Worm (Caenorhabditis elegans) whole organism, late embryonic: Measurements from ENCODE around the gene cmtr-2.

ENCODE experiments used
- C38D4.7 ChIP-seq: fragments of 200-800 bp; sonication (Bioruptor generic); optimal IDR thresholded peaks from 2 replicates; lab custom pipeline; 2018; ENCODE audit warnings: mild to moderate bottlenecking, missing genetic modification characterization, moderate library complexity, missing compliant biosample characterization
- K02D7.2 ChIP-seq: sonication (generic microtip); optimal IDR thresholded peaks from 2 replicates; lab custom pipeline; 2017; ENCODE audit warnings: mild to moderate bottlenecking, missing genetic modification characterization, missing compliant biosample characterization
- K09A11.1 ChIP-seq: sonication (generic microtip); optimal IDR thresholded peaks from 2 replicates; lab custom pipeline; 2017; ENCODE audit warnings: antibody characterized with exemption, mild to moderate bottlenecking, missing genetic modification characterization, missing compliant biosample characterization; ENCODE audit not compliant: insufficient read depth
- T23F11.4 ChIP-seq: fragments of 200-800 bp; sonication (Bioruptor generic); optimal IDR thresholded peaks from 2 replicates; lab custom pipeline; 2018; ENCODE audit warnings: mild to moderate bottlenecking, missing genetic modification characterization, missing compliant biosample characterization
- Y22D7AL.16 ChIP-seq: sonication (generic microtip); optimal IDR thresholded peaks from 2 replicates; lab custom pipeline; 2016; ENCODE audit warnings: missing genetic modification characterization, missing compliant biosample characterization
- ama-1 ChIP-seq: fragments of 150-350 bp; optimal IDR thresholded peaks from 2 replicates; lab custom pipeline; 2014
- ceh-14 ChIP-seq: sonication (generic microtip); optimal IDR thresholded peaks from 2 replicates; lab custom pipeline; 2016; ENCODE audit warnings: missing genotype, missing genetic modification characterization, missing compliant biosample characterization
- ceh-18 ChIP-seq: sonication (generic microtip); optimal IDR thresholded peaks from 2 replicates; lab custom pipeline; 2016; ENCODE audit warnings: missing genetic modification characterization, missing compliant biosample characterization
- ceh-2 ChIP-seq: sonication (generic microtip); optimal IDR thresholded peaks from 2 replicates; lab custom pipeline; 2016; ENCODE audit warnings: missing genotype, missing genetic modification characterization, missing compliant biosample characterization
- ceh-24 ChIP-seq: sonication (generic microtip); optimal IDR thresholded peaks from 2 replicates; lab custom pipeline; 2016; ENCODE audit warnings: mild to moderate bottlenecking, missing genetic modification characterization, missing compliant biosample characterization
- ceh-48 ChIP-seq: sonication (generic microtip); optimal IDR thresholded peaks from 2 replicates; lab custom pipeline; 2016; ENCODE audit warnings: missing genetic modification characterization, inconsistent platforms, missing compliant biosample characterization
- ceh-9 ChIP-seq: sonication (generic microtip); optimal IDR thresholded peaks from 2 replicates; lab custom pipeline; 2016; ENCODE audit warnings: mild to moderate bottlenecking, missing genetic modification characterization, inconsistent platforms, missing compliant biosample characterization
- dmd-4 ChIP-seq: sonication (generic microtip); optimal IDR thresholded peaks from 2 replicates; lab custom pipeline; 2016; ENCODE audit warnings: borderline replicate concordance, missing genetic modification characterization, missing compliant biosample characterization
- dve-1 ChIP-seq: sonication (generic microtip); optimal IDR thresholded peaks from 2 replicates; lab custom pipeline; 2017; ENCODE audit warnings: antibody characterized with exemption, mild to moderate bottlenecking, missing genetic modification characterization, missing compliant biosample characterization
- elt-2 ChIP-seq: sonication (generic microtip); optimal IDR thresholded peaks from 2 replicates; lab custom pipeline; 2016; ENCODE audit warnings: missing genetic modification reagents, missing genetic modification characterization, missing compliant biosample characterization
- elt-4 ChIP-seq: sonication (generic microtip); optimal IDR thresholded peaks from 2 replicates; lab custom pipeline; 2016; ENCODE audit warnings: missing genetic modification characterization, missing compliant biosample characterization
- fkh-10 ChIP-seq: fragments of 150-350 bp; optimal IDR thresholded peaks from 2 replicates; lab custom pipeline; 2014; ENCODE audit warnings: missing biosample characterization, missing genetic modification reagents, missing genetic modification characterization
- gmeb-2 ChIP-seq: sonication (generic microtip); optimal IDR thresholded peaks from 2 replicates; lab custom pipeline; 2016; ENCODE audit warnings: missing genetic modification characterization, inconsistent platforms, missing compliant biosample characterization
- hlh-15 ChIP-seq: sonication (generic microtip); optimal IDR thresholded peaks from 2 replicates; lab custom pipeline; 2016; ENCODE audit warnings: missing genetic modification characterization, missing compliant biosample characterization
- hlh-30 ChIP-seq: sonication (generic microtip); optimal IDR thresholded peaks from 2 replicates; lab custom pipeline; 2017; ENCODE audit warnings: antibody characterized with exemption, missing genetic modification characterization, missing compliant biosample characterization; ENCODE audit not compliant: insufficient read depth
- lim-6 ChIP-seq: sonication (generic microtip); optimal IDR thresholded peaks from 2 replicates; lab custom pipeline; 2016; ENCODE audit warnings: missing genetic modification characterization, missing compliant biosample characterization
- mec-3 ChIP-seq: sonication (generic microtip); optimal IDR thresholded peaks from 2 replicates; lab custom pipeline; 2016; ENCODE audit warnings: borderline replicate concordance, missing genetic modification characterization, missing compliant biosample characterization
- nfya-1 ChIP-seq: sonication (generic microtip); optimal IDR thresholded peaks from 2 replicates; lab custom pipeline; 2017; ENCODE audit warnings: missing genetic modification characterization, mild to moderate bottlenecking, missing compliant biosample characterization, antibody characterized with exemption, moderate library complexity
- npax-4 ChIP-seq: sonication (generic microtip); optimal IDR thresholded peaks from 2 replicates; lab custom pipeline; 2016; ENCODE audit warnings: missing genetic modification characterization, missing compliant biosample characterization
- odd-2 ChIP-seq: sonication (generic microtip); optimal IDR thresholded peaks from 2 replicates; lab custom pipeline; 2017; ENCODE audit warnings: antibody characterized with exemption, mild to moderate bottlenecking, missing genetic modification characterization, missing compliant biosample characterization
- pag-3 ChIP-seq: sonication (generic microtip); optimal IDR thresholded peaks from 2 replicates; lab custom pipeline; 2016; ENCODE audit warnings: missing compliant biosample characterization, missing genetic modification characterization, borderline replicate concordance
- pha-4 ChIP-seq: fragments of 150-350 bp; optimal IDR thresholded peaks from 2 replicates; lab custom pipeline; 2018; ENCODE audit warnings: missing biosample characterization, missing genetic modification reagents, missing genetic modification characterization
- pqm-1 ChIP-seq: sonication (generic microtip); optimal IDR thresholded peaks from 2 replicates; lab custom pipeline; 2016; ENCODE audit warnings: missing genetic modification characterization, missing compliant biosample characterization
- ref-2 ChIP-seq: sonication (generic microtip); optimal IDR thresholded peaks from 2 replicates; lab custom pipeline; 2016; ENCODE audit warnings: missing genetic modification characterization, missing compliant biosample characterization
- rnt-1 ChIP-seq: sonication (generic microtip); optimal IDR thresholded peaks from 2 replicates; lab custom pipeline; 2016; ENCODE audit warnings: missing genetic modification characterization, missing compliant biosample characterization
- sdc-2 ChIP-seq: sonication (generic microtip); optimal IDR thresholded peaks from 2 replicates; lab custom pipeline; 2016; ENCODE audit warnings: missing genotype, missing genetic modification characterization, missing compliant biosample characterization
- sox-2 ChIP-seq: fragments of 200-800 bp; sonication (Bioruptor generic); IDR thresholded peaks from 2 replicates; pipeline ENCODE4 v1.3.6; 2022; ENCODE audit warnings: missing genetic modification reagents, missing genetic modification characterization, missing compliant biosample characterization
- sox-4 ChIP-seq: sonication (generic microtip); optimal IDR thresholded peaks from 2 replicates; lab custom pipeline; 2017; ENCODE audit warnings: mild to moderate bottlenecking, missing genetic modification characterization, inconsistent platforms, missing compliant biosample characterization
- ttx-3 ChIP-seq: sonication (generic microtip); optimal IDR thresholded peaks from 2 replicates; lab custom pipeline; 2016; ENCODE audit warnings: missing genetic modification reagents, missing genetic modification characterization, missing compliant biosample characterization
- unc-3 ChIP-seq, 2 experiments: fragments of 200-800 bp in 1 of 2; sonication (Bioruptor generic) in 1 of 2; sonication (generic microtip) in 1 of 2; conservative IDR thresholded peaks in 1 of 2; optimal IDR thresholded peaks in 1 of 2; 2 replicates each; pipeline versions ENCODE4 v1.3.6 to Lab custom; 2016 to 2022; ENCODE audit warnings: missing compliant biosample characterization in 2 of 2, missing genetic modification characterization in 2 of 2, missing genetic modification reagents in 1 of 2
- unc-42 ChIP-seq: sonication (generic microtip); optimal IDR thresholded peaks from 2 replicates; lab custom pipeline; 2016; ENCODE audit warnings: missing genotype, missing genetic modification characterization, missing compliant biosample characterization
- zip-5 ChIP-seq: sonication (generic microtip); optimal IDR thresholded peaks from 2 replicates; lab custom pipeline; 2016; ENCODE audit warnings: missing genetic modification characterization, missing compliant biosample characterization
- ztf-16 ChIP-seq: sonication (generic microtip); optimal IDR thresholded peaks from 2 replicates; lab custom pipeline; 2017; ENCODE audit warnings: missing genetic modification characterization, missing compliant biosample characterization

cmtr-2 gene

DNA sequence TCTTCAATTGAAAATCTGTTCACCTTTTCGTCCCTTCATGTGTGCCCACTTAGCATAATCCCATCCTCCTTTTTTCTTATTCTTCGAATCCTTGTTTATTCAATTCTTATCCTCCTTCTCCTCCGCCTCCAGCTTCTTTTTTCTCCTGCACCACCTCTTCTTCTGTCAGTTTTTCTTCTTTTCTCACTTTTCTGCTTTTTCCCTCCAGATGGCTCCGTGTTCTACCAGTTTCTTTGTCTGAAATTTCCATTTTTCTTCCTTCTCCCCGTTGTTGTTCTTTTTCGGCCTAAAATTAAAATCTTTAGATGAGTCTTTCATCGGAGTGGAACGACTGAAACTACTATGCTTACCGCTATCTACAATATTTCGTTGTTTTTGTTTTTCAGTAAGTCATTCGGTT is 33.6 kb upstream of the cmtr-2 start, which contains the start of gene acr-21:
Gene acr-21, plus strand, starts transcription at position 301 of the 400 bp plus-strand sequence.
- no peak for TF ChIP-seq zip-5 (tag; lab: Kevin White, UChicago)
- TF ChIP-seq hlh-30 (tag; lab: Kevin White, UChicago) = no peak
- TF ChIP-seq ama-1 (lab: Kevin White, UChicago) = no peak
- TF ChIP-seq K09A11.1 (tag; lab: Kevin White, UChicago) = no peak

DNA sequence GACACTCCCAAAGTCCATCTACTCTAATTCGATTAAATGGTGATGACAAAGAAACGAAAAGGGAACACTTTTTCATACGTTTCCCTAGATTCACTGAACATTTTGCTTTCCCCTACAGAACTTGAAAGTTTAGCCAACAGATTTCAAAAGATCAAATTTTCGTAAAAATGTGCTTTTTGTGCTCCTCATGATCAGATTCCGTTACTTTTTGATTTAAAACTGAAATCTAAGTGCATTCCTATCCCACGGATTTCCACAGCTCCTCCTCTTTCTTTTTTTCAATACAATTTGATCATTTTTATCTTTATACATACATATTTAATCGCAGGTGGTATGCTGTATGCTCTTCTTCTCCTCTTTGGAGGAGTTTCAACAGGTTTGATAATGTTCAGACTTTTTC is 27.6 kb upstream of the cmtr-2 start, which contains the start of gene ddo-3:
Gene ddo-3, plus strand, starts transcription at position 301 of the 400 bp plus-strand sequence.
- TF ChIP-seq C38D4.7 (GFP tag; lab: Kevin White, UChicago) (no peak), ceh-2 (no peak), hlh-15 (tag; lab: Kevin White, UChicago) (no peak), sox-4 (tag; lab: Kevin White, UChicago) (no peak), ceh-18 (tag; lab: Kevin White, UChicago) (no peak), elt-4 (tag; lab: Kevin White, UChicago) (no peak), fkh-10 (GFP tag; lab: Kevin White, UChicago) (no peak), pqm-1 (tag; lab: Kevin White, UChicago) (no peak), T23F11.4 (no peak), rnt-1 (no peak), elt-2 (tag; lab: Kevin White, UChicago) (no peak), unc-3 (GFP tag; conservative IDR thresholded peaks at IDR 0.05; lab: Robert Waterston, UW) (no peak), unc-3 (tag; optimal IDR thresholded peaks at IDR 0.05; lab: Kevin White, UChicago) (no peak), mec-3 (tag; lab: Kevin White, UChicago) (no peak)

ce11 chrIII:6589499-6589898 is 25.7 kb upstream of the cmtr-2 start:
- TF ChIP-seq sox-2 (no peak), zip-5 (tag; lab: Kevin White, UChicago) (no peak), pag-3 (tag; lab: Kevin White, UChicago) (no peak), Y22D7AL.16 (no peak), elt-2 (tag; lab: Kevin White, UChicago) (no peak), elt-4 (tag; lab: Kevin White, UChicago) (no peak), ceh-9 (tag; lab: Kevin White, UChicago) (no peak), gmeb-2 (tag; lab: Kevin White, UChicago) (no peak), odd-2 (tag; lab: Kevin White, UChicago) (no peak), K02D7.2 (tag; lab: Kevin White, UChicago) (no peak), ztf-16 (no peak), unc-42 (tag; lab: Kevin White, UChicago) (no peak), nfya-1 (no peak), pqm-1 (tag; lab: Kevin White, UChicago) (no peak), C38D4.7 (GFP tag; lab: Kevin White, UChicago) (no peak)

- TF ChIP-seq T23F11.4 (no peak), ref-2 (tag; lab: Kevin White, UChicago) (no peak), ceh-18 (tag; lab: Kevin White, UChicago) (no peak), ttx-3 (tag; lab: Kevin White, UChicago) (no peak), ceh-14 (no peak), dmd-4 (tag; lab: Kevin White, UChicago) (no peak), ceh-48 (tag; lab: Kevin White, UChicago) (no peak), sox-2 (no peak)
- TF ChIP-seq, all 69 proteins: peak for 0
These were observed 23.1 kb upstream of the cmtr-2 start, which contains the start of gene F20H11.1 for ce11 chrIII:6592075-6592474. TSS of gene F20H11.1 (minus strand) at chrIII:6592175.

ce11 chrIII:6594069-6594468 is 21.1 kb upstream of the cmtr-2 start:
- TF ChIP-seq dve-1 (tag; lab: Kevin White, UChicago) = no peak
- TF ChIP-seq lim-6 = no peak
- no peak for TF ChIP-seq npax-4
- TF ChIP-seq ceh-9 (tag; lab: Kevin White, UChicago) = no peak
- TF ChIP-seq sox-4 (tag; lab: Kevin White, UChicago) = no peak
- no peak for TF ChIP-seq gmeb-2 (tag; lab: Kevin White, UChicago)
- TF ChIP-seq sdc-2 (tag; lab: Kevin White, UChicago) = no peak
- no peak for TF ChIP-seq ref-2 (tag; lab: Kevin White, UChicago)
- TF ChIP-seq odd-2 (tag; lab: Kevin White, UChicago) = no peak
- no peak for TF ChIP-seq hlh-15 (tag; lab: Kevin White, UChicago)
- TF ChIP-seq ceh-24 (tag; lab: Kevin White, UChicago) = no peak
- no peak for TF ChIP-seq pha-4 (tag; lab: Kevin White, UChicago)
